Fruit fly (Drosophila melanogaster) whole organism: ENCODE results near the gene CG33932.

Experiments used
- CG8478 ChIP-seq: fragments of >200 bp; optimal IDR thresholded peaks from 2 replicates; lab custom pipeline; 2018; ENCODE audit warnings: inconsistent platforms
- Dll ChIP-seq: fragments of >200 bp; optimal IDR thresholded peaks from 2 replicates; lab custom pipeline; 2017
- EcR ChIP-seq, 2 experiments: fragments of >200 bp; optimal IDR thresholded peaks; 2 replicates each; lab custom pipeline; 2017; ENCODE audit warnings: missing biosample characterization in 2 of 2, missing genetic modification characterization in 2 of 2, missing genetic modification reagents in 2 of 2
- pan ChIP-seq: fragments of >200 bp; optimal IDR thresholded peaks from 2 replicates; lab custom pipeline; 2017
- psq ChIP-seq: fragments of >200 bp; optimal IDR thresholded peaks from 2 replicates; lab custom pipeline; 2017
- usp ChIP-seq: fragments of >200 bp; optimal IDR thresholded peaks from 2 replicates; lab custom pipeline; 2017; ENCODE audit warnings: missing biosample characterization, missing genetic modification characterization, mixed read lengths

Gene CG33932

dm6 chrX:19782736-19783325 lies 38.6 kb downstream of the CG33932 start:
- TF ChIP-seq CG8478 (lab: Kevin White, UChicago), result no peak
- no peak for TF ChIP-seq psq (lab: Kevin White, UChicago)
- no peak for TF ChIP-seq EcR (GFP tag; optimal IDR thresholded peaks at IDR 0.05; lab: Kevin White, UChicago)
- no peak for TF ChIP-seq Dll
- TF ChIP-seq usp (GFP tag; lab: Kevin White, UChicago), result no peak
- no peak for TF ChIP-seq pan (lab: Kevin White, UChicago)

- TF ChIP-seq psq (lab: Kevin White, UChicago) (no peak), Dll (no peak), pan (lab: Kevin White, UChicago) (no peak), EcR (GFP tag; optimal IDR thresholded peaks at IDR 0.05; lab: Kevin White, UChicago) (no peak), usp (GFP tag; lab: Kevin White, UChicago) (no peak), CG8478 (lab: Kevin White, UChicago) (no peak)
Measured at dm6 chrX:19783457-19783856, 39.2 kb downstream of the CG33932 start, which contains the start of gene zld. Gene zld (minus strand): TSS chrX:19783548.

- no peak for TF ChIP-seq Dll
- TF ChIP-seq EcR (GFP tag; optimal IDR thresholded peaks at IDR 0.05; lab: Kevin White, UChicago), result no peak
- no peak for TF ChIP-seq psq (lab: Kevin White, UChicago)
- TF ChIP-seq usp (GFP tag; lab: Kevin White, UChicago), result no peak
- TF ChIP-seq CG8478 (lab: Kevin White, UChicago), result no peak
- no peak for TF ChIP-seq pan (lab: Kevin White, UChicago)
Measured at dm6 chrX:19784875-19785274, 40.6 kb downstream of the CG33932 start.

dm6 chrX:19785403-19785802 lies 41.2 kb downstream of the CG33932 start:
- no peak for TF ChIP-seq Dll
- TF ChIP-seq EcR (GFP tag; optimal IDR thresholded peaks at IDR 0.05; lab: Kevin White, UChicago), result no peak
- no peak for TF ChIP-seq psq (lab: Kevin White, UChicago)
- no peak for TF ChIP-seq usp (GFP tag; lab: Kevin White, UChicago)
- TF ChIP-seq CG8478 (lab: Kevin White, UChicago), result no peak
- TF ChIP-seq pan (lab: Kevin White, UChicago), result no peak

dm6 chrX:19786823-19787222 lies 42.6 kb downstream of the CG33932 start:
- no peak for TF ChIP-seq EcR (GFP tag; optimal IDR thresholded peaks at IDR 0.05; lab: Kevin White, UChicago)
- no peak for TF ChIP-seq usp (GFP tag; lab: Kevin White, UChicago)
- no peak for TF ChIP-seq Dll
- TF ChIP-seq CG8478 (lab: Kevin White, UChicago), result no peak
- TF ChIP-seq psq (lab: Kevin White, UChicago), result no peak
- no peak for TF ChIP-seq pan (lab: Kevin White, UChicago)

dm6 chrX:19787921-19788620 lies 43.8 kb downstream of the CG33932 start:
- TF ChIP-seq usp (GFP tag; lab: Kevin White, UChicago), result no peak
- no peak for TF ChIP-seq CG8478 (lab: Kevin White, UChicago)
- TF ChIP-seq pan (lab: Kevin White, UChicago), result no peak
- no peak for TF ChIP-seq EcR (GFP tag; optimal IDR thresholded peaks at IDR 0.05; lab: Kevin White, UChicago)
- no peak for TF ChIP-seq Dll
- no peak for TF ChIP-seq psq (lab: Kevin White, UChicago)

dm6 chrX:19788621-19788944 lies 44.4 kb downstream of the CG33932 start:
- no peak for TF ChIP-seq pan (lab: Kevin White, UChicago)

- no peak for TF ChIP-seq CG8478 (lab: Kevin White, UChicago)
- TF ChIP-seq Dll, result no peak
- TF ChIP-seq pan (lab: Kevin White, UChicago), result no peak
- TF ChIP-seq usp (GFP tag; lab: Kevin White, UChicago), result no peak
- no peak for TF ChIP-seq psq (lab: Kevin White, UChicago)
- no peak for TF ChIP-seq EcR (GFP tag; optimal IDR thresholded peaks at IDR 0.05; lab: Kevin White, UChicago)
Measured at dm6 chrX:19791832-19792231, 47.6 kb downstream of the CG33932 start.

- TF ChIP-seq usp (GFP tag; lab: Kevin White, UChicago), result no peak
- TF ChIP-seq psq (lab: Kevin White, UChicago), result no peak
- TF ChIP-seq EcR (GFP tag; optimal IDR thresholded peaks at IDR 0.05; lab: Kevin White, UChicago), result no peak
- TF ChIP-seq Dll, result no peak
- no peak for TF ChIP-seq CG8478 (lab: Kevin White, UChicago)
- no peak for TF ChIP-seq pan (lab: Kevin White, UChicago)
Measured at dm6 chrX:19792572-19792971, 48.3 kb downstream of the CG33932 start.
